Fruit fly (Drosophila melanogaster) whole organism, prepupa: ENCODE data around the gene dtn.

Experiments used
- CG10669 ChIP-seq: fragments of 200-800 bp; sonication (Bioruptor generic); optimal IDR thresholded peaks from 3 replicates; lab custom pipeline; 2018; ENCODE audit warnings: missing biosample characterization, mild to moderate bottlenecking, missing genetic modification characterization, moderate library complexity
- CG11294 ChIP-seq: fragments of 200-800 bp; sonication (Bioruptor generic); IDR thresholded peaks from 2 replicates; pipeline ENCODE4 v1.3.6; 2022; ENCODE audit warnings: missing biosample characterization, missing genetic modification characterization
- CG11762 ChIP-seq: fragments of 200-800 bp; sonication (Bioruptor generic); optimal IDR thresholded peaks from 3 replicates; lab custom pipeline; 2016; ENCODE audit warnings: missing biosample characterization, missing genetic modification characterization; ENCODE audit not compliant: insufficient read depth
- CG15336 ChIP-seq: fragments of 200-800 bp; sonication (Bioruptor generic); IDR thresholded peaks from 2 replicates; pipeline ENCODE4 v1.3.6; 2022; ENCODE audit warnings: missing biosample characterization, missing genetic modification characterization
- CG1621 ChIP-seq: fragments of 200-800 bp; sonication (Bioruptor generic); optimal IDR thresholded peaks from 3 replicates; lab custom pipeline; 2018; ENCODE audit warnings: missing biosample characterization, mild to moderate bottlenecking, missing genetic modification characterization
- CG3032 ChIP-seq: fragments of 200-800 bp; optimal IDR thresholded peaks from 2 replicates; lab custom pipeline; 2019; ENCODE audit warnings: missing biosample characterization, mild to moderate bottlenecking, missing genetic modification characterization, moderate library complexity
- CG31627 ChIP-seq: fragments of 200-800 bp; sonication (Bioruptor generic); optimal IDR thresholded peaks from 3 replicates; lab custom pipeline; 2016; ENCODE audit warnings: missing biosample characterization, missing genetic modification characterization
- CG32006 ChIP-seq: fragments of 200-800 bp; sonication (Bioruptor generic); optimal IDR thresholded peaks from 3 replicates; lab custom pipeline; 2017; ENCODE audit warnings: missing biosample characterization, mild to moderate bottlenecking, missing genetic modification characterization
- CG34406 ChIP-seq: fragments of 200-800 bp; sonication (Bioruptor generic); optimal IDR thresholded peaks from 3 replicates; lab custom pipeline; 2016; ENCODE audit warnings: missing biosample characterization, missing genetic modification characterization
- CG4318 ChIP-seq: fragments of 200-800 bp; sonication (Bioruptor generic); optimal IDR thresholded peaks from 3 replicates; lab custom pipeline; 2017; ENCODE audit warnings: missing biosample characterization, mild to moderate bottlenecking, missing genetic modification characterization
- CG6163 ChIP-seq: fragments of 200-800 bp; sonication (Bioruptor generic); IDR thresholded peaks from 3 replicates; pipeline ENCODE4 v1.3.6; 2022; ENCODE audit warnings: missing biosample characterization, missing genetic modification characterization
- CG6276 ChIP-seq: fragments of 200-800 bp; sonication (Bioruptor generic); optimal IDR thresholded peaks from 2 replicates; lab custom pipeline; 2017; ENCODE audit warnings: missing biosample characterization, mild to moderate bottlenecking, missing genetic modification characterization
- CG6792 ChIP-seq: fragments of 200-800 bp; sonication (Bioruptor generic); optimal IDR thresholded peaks from 3 replicates; lab custom pipeline; 2016; ENCODE audit warnings: missing biosample characterization, missing genetic modification characterization
- CG6808 ChIP-seq: fragments of 200-800 bp; sonication (Bioruptor generic); optimal IDR thresholded peaks from 3 replicates; lab custom pipeline; 2017; ENCODE audit warnings: missing biosample characterization, missing genetic modification characterization, mild to moderate bottlenecking, moderate library complexity, missing genetic modification reagents
- CG6854 ChIP-seq: fragments of 200-800 bp; sonication (Bioruptor generic); optimal IDR thresholded peaks from 2 replicates; lab custom pipeline; 2017; ENCODE audit warnings: missing biosample characterization, mild to moderate bottlenecking, missing genetic modification characterization
- CG8119 ChIP-seq: fragments of 200-800 bp; sonication (Bioruptor generic); IDR thresholded peaks from 3 replicates; pipeline ENCODE4 v1.3.6; 2022; ENCODE audit warnings: missing biosample characterization, missing genetic modification characterization
- CG8632 ChIP-seq: fragments of 200-800 bp; sonication (Bioruptor generic); optimal IDR thresholded peaks from 3 replicates; lab custom pipeline; 2016; ENCODE audit warnings: missing biosample characterization, missing genetic modification characterization
- Eip75B ChIP-seq: fragments of 200-800 bp; sonication (Bioruptor generic); optimal IDR thresholded peaks from 3 replicates; lab custom pipeline; 2016; ENCODE audit warnings: missing biosample characterization, missing genetic modification characterization
- Eip78C ChIP-seq: fragments of 200-800 bp; sonication (Bioruptor generic); peaks from one replicate; lab custom pipeline; 2016; ENCODE audit warnings: missing biosample characterization, missing genetic modification characterization
- Eip93F ChIP-seq: fragments of 200-800 bp; sonication (Bioruptor generic); optimal IDR thresholded peaks from 2 replicates; lab custom pipeline; 2016; ENCODE audit warnings: missing biosample characterization, mild to moderate bottlenecking, missing genetic modification characterization
- Ets21C ChIP-seq: fragments of 200-800 bp; sonication (Bioruptor generic); optimal IDR thresholded peaks from 3 replicates; lab custom pipeline; 2016; ENCODE audit warnings: missing biosample characterization, missing genetic modification characterization
- Ets96B ChIP-seq: fragments of 200-800 bp; optimal IDR thresholded peaks from 2 replicates; lab custom pipeline; 2019; ENCODE audit warnings: missing biosample characterization, mild to moderate bottlenecking, missing genetic modification characterization, moderate library complexity
- Gug ChIP-seq: fragments of 200-800 bp; sonication (Bioruptor generic); IDR thresholded peaks from 2 replicates; pipeline ENCODE4 v1.3.6; 2022; ENCODE audit warnings: missing biosample characterization, missing genetic modification characterization
- Hr38 ChIP-seq: sonication (Bioruptor generic); optimal IDR thresholded peaks from 2 replicates; lab custom pipeline; 2016; ENCODE audit warnings: missing biosample characterization, missing genetic modification characterization
- Hr4 ChIP-seq: fragments of 200-800 bp; sonication (Bioruptor generic); optimal IDR thresholded peaks from 3 replicates; lab custom pipeline; 2016; ENCODE audit warnings: missing biosample characterization, missing genetic modification characterization
- Smox ChIP-seq: fragments of 200-800 bp; sonication (Bioruptor generic); optimal IDR thresholded peaks from 3 replicates; lab custom pipeline; 2016; ENCODE audit warnings: missing biosample characterization, missing genetic modification characterization
- Sox102F ChIP-seq: fragments of 200-800 bp; sonication (Bioruptor generic); optimal IDR thresholded peaks from 2 replicates; lab custom pipeline; 2016; ENCODE audit warnings: missing biosample characterization, mild to moderate bottlenecking, missing genetic modification characterization
- Sox14 ChIP-seq: fragments of 200-800 bp; sonication (Bioruptor generic); optimal IDR thresholded peaks from 3 replicates; lab custom pipeline; 2016; ENCODE audit warnings: missing biosample characterization, missing genetic modification characterization
- Sox15 ChIP-seq: fragments of 200-800 bp; sonication (Bioruptor generic); optimal IDR thresholded peaks from 3 replicates; lab custom pipeline; 2016; ENCODE audit warnings: missing biosample characterization, missing genetic modification characterization
- acj6 ChIP-seq: fragments of 200-800 bp; sonication (Bioruptor generic); optimal IDR thresholded peaks from 3 replicates; lab custom pipeline; 2016; ENCODE audit warnings: missing biosample characterization, missing genetic modification characterization
- cyc ChIP-seq: fragments of 200-800 bp; sonication (Bioruptor generic); optimal IDR thresholded peaks from 3 replicates; lab custom pipeline; 2016; ENCODE audit warnings: missing biosample characterization, missing genetic modification characterization
- dac ChIP-seq: fragments of 200-800 bp; sonication (Bioruptor generic); optimal IDR thresholded peaks from 2 replicates; lab custom pipeline; 2017; ENCODE audit warnings: missing biosample characterization, mild to moderate bottlenecking, missing genetic modification characterization
- dsx ChIP-seq: fragments of 200-800 bp; optimal IDR thresholded peaks from 3 replicates; lab custom pipeline; 2019; ENCODE audit warnings: missing biosample characterization, mild to moderate bottlenecking, missing genetic modification characterization, moderate library complexity; ENCODE audit not compliant: poor library complexity, severe bottlenecking
- esn ChIP-seq: fragments of 200-800 bp; sonication (Bioruptor generic); optimal IDR thresholded peaks from 2 replicates; lab custom pipeline; 2016; ENCODE audit warnings: missing biosample characterization, mild to moderate bottlenecking, missing genetic modification characterization, moderate library complexity
- fd59A ChIP-seq: fragments of 200-800 bp; sonication (Bioruptor generic); optimal IDR thresholded peaks from 2 replicates; lab custom pipeline; 2017; ENCODE audit warnings: missing biosample characterization, mild to moderate bottlenecking, missing genetic modification characterization, missing genetic modification reagents
- fd85E ChIP-seq: fragments of 200-800 bp; sonication (Bioruptor generic); optimal IDR thresholded peaks from 3 replicates; lab custom pipeline; 2016; ENCODE audit warnings: missing biosample characterization, missing genetic modification characterization
- fkh ChIP-seq: fragments of 200-800 bp; sonication (Bioruptor generic); optimal IDR thresholded peaks from 3 replicates; lab custom pipeline; 2017; ENCODE audit warnings: missing biosample characterization, mild to moderate bottlenecking, missing genetic modification characterization, moderate library complexity
- lz ChIP-seq: fragments of 200-800 bp; sonication (Bioruptor generic); optimal IDR thresholded peaks from 3 replicates; lab custom pipeline; 2016; ENCODE audit warnings: missing biosample characterization, missing genetic modification characterization
- pdm3 ChIP-seq: fragments of 200-800 bp; sonication (Bioruptor generic); optimal IDR thresholded peaks from 3 replicates; lab custom pipeline; 2016; ENCODE audit warnings: missing biosample characterization, missing genetic modification characterization
- spab ChIP-seq: fragments of 200-800 bp; sonication (Bioruptor generic); optimal IDR thresholded peaks from 2 replicates; lab custom pipeline; 2017; ENCODE audit warnings: missing biosample characterization, mild to moderate bottlenecking, missing genetic modification characterization, missing genetic modification reagents
- ss ChIP-seq, 2 experiments: fragments of 200-800 bp; sonication (Bioruptor generic); optimal IDR thresholded peaks; 2 replicates in 1 of 2; 3 replicates in 1 of 2; lab custom pipeline; 2017 to 2018; ENCODE audit warnings: mild to moderate bottlenecking in 2 of 2, missing biosample characterization in 2 of 2, missing genetic modification characterization in 2 of 2, moderate library complexity in 1 of 2
- topi ChIP-seq: fragments of 200-800 bp; sonication (Bioruptor generic); optimal IDR thresholded peaks from 3 replicates; lab custom pipeline; 2016; ENCODE audit warnings: missing biosample characterization, missing genetic modification characterization
- vri ChIP-seq: fragments of 200-800 bp; sonication (Bioruptor generic); optimal IDR thresholded peaks from 3 replicates; lab custom pipeline; 2016; ENCODE audit warnings: missing biosample characterization, mild to moderate bottlenecking, missing genetic modification characterization

dtn gene

dm6 chrX:6265456-6265877 lies 40.0 kb downstream of the dtn start (continued):
- TF ChIP-seq pdm3 (GFP tag; lab: Kevin White, UChicago) (peak; percentile 96), topi (GFP tag; lab: Kevin White, UChicago) (peak; percentile 92), fd59A (GFP tag; lab: Kevin White, UChicago) (peak; percentile 82), CG8119 (GFP tag; lab: Robert Waterston, UW) (peak; percentile 97), CG15336 (GFP tag; lab: Robert Waterston, UW) (peak; percentile 96), Eip93F (peak; percentile 25), ss (GFP tag; optimal IDR thresholded peaks at IDR 0.05; lab: Kevin White, UChicago) (peak; percentile 64 to 78), CG8632 (GFP tag; lab: Kevin White, UChicago) (peak; percentile 94), CG6808 (peak; percentile 83), CG3032 (tag; lab: Kevin White, UChicago) (peak; percentile 80), CG6276 (peak; percentile 94), Sox15 (GFP tag; lab: Kevin White, UChicago) (peak; percentile 92), spab (GFP tag; lab: Kevin White, UChicago) (peak; percentile 85), CG34406 (GFP tag; lab: Kevin White, UChicago) (peak; percentile 93), Hr4 (GFP tag; lab: Kevin White, UChicago) (peak; percentile 97), Eip75B (GFP tag; lab: Kevin White, UChicago) (peak; percentile 94), vri (GFP tag; lab: Kevin White, UChicago) (peak; percentile 82), CG6854 (GFP tag; lab: Kevin White, UChicago) (peak; percentile 56), CG6163 (GFP tag; lab: Robert Waterston, UW) (peak; percentile 91), Ets96B (tag; lab: Kevin White, UChicago) (peak; percentile 78), dac (GFP tag; lab: Kevin White, UChicago) (peak; percentile 97), Sox14 (GFP tag; lab: Kevin White, UChicago) (peak; percentile 92), Gug (GFP tag; lab: Robert Waterston, UW) (peak; percentile 92), lz (GFP tag; lab: Kevin White, UChicago) (peak; percentile 92), CG10669 (GFP tag; lab: Kevin White, UChicago) (peak; percentile 88), Ets21C (GFP tag; lab: Kevin White, UChicago) (peak; percentile 84), CG1621 (tag; lab: Kevin White, UChicago) (peak; percentile 86), Eip78C (GFP tag; lab: Kevin White, UChicago) (peak; percentile 98), fd85E (GFP tag; lab: Kevin White, UChicago) (peak; percentile 71), Smox (GFP tag; lab: Kevin White, UChicago) (peak; percentile 89)

- TF ChIP-seq vri (GFP tag; lab: Kevin White, UChicago), result no peak
- TF ChIP-seq lz (GFP tag; lab: Kevin White, UChicago), result no peak
- no peak for TF ChIP-seq CG10669 (GFP tag; lab: Kevin White, UChicago)
- TF ChIP-seq Hr4 (GFP tag; lab: Kevin White, UChicago), result no peak
- no peak for TF ChIP-seq CG32006 (GFP tag; lab: Kevin White, UChicago)
- TF ChIP-seq acj6, result no peak
- no peak for TF ChIP-seq CG4318 (GFP tag; lab: Kevin White, UChicago)
- no peak for TF ChIP-seq CG6792 (GFP tag; lab: Kevin White, UChicago)
- TF ChIP-seq dac (GFP tag; lab: Kevin White, UChicago), result no peak
- no peak for TF ChIP-seq dsx (GFP tag; lab: Kevin White, UChicago)
Measured at dm6 chrX:6266092-6266491, 40.6 kb downstream of the dtn start.

- TF ChIP-seq CG11762 (GFP tag; lab: Kevin White, UChicago), result peak; percentile 16
- peak; percentile 61 for TF ChIP-seq esn (GFP tag; lab: Kevin White, UChicago)
- TF ChIP-seq dac (GFP tag; lab: Kevin White, UChicago), result peak; percentile 10
- no peak for TF ChIP-seq acj6
- TF ChIP-seq cyc, result peak; percentile 61
- TF ChIP-seq pdm3 (GFP tag; lab: Kevin White, UChicago), result no peak
- no peak for TF ChIP-seq spab (GFP tag; lab: Kevin White, UChicago)
- peak; percentile 74 for TF ChIP-seq CG31627
- peak; percentile 48 for TF ChIP-seq Ets21C (GFP tag; lab: Kevin White, UChicago)
- peak; percentile 29; the same call in 1 of the 2 replicates for TF ChIP-seq CG11294 (GFP tag; lab: Robert Waterston, UW)
- peak; percentile 59 for TF ChIP-seq CG8119 (GFP tag; lab: Robert Waterston, UW)
- TF ChIP-seq Sox14 (GFP tag; lab: Kevin White, UChicago), result peak; percentile 42
- TF ChIP-seq vri (GFP tag; lab: Kevin White, UChicago), result peak; percentile 32
- peak; percentile 85 for TF ChIP-seq Eip78C (GFP tag; lab: Kevin White, UChicago)
- no peak for TF ChIP-seq CG8632 (GFP tag; lab: Kevin White, UChicago)
- peak; percentile 63 for TF ChIP-seq Eip75B (GFP tag; lab: Kevin White, UChicago)
- no peak for TF ChIP-seq Sox102F
- TF ChIP-seq CG10669 (GFP tag; lab: Kevin White, UChicago), result no peak
- TF ChIP-seq ss (GFP tag; optimal IDR thresholded peaks at IDR 0.05; lab: Kevin White, UChicago), result no peak
- TF ChIP-seq Sox15 (GFP tag; lab: Kevin White, UChicago), result peak; percentile 52
- peak; percentile 42; the same call in 1 of the 2 replicates for TF ChIP-seq Gug (GFP tag; lab: Robert Waterston, UW)
- TF ChIP-seq fd59A (GFP tag; lab: Kevin White, UChicago), result peak; percentile 12
- no peak for TF ChIP-seq Hr38
- TF ChIP-seq Smox (GFP tag; lab: Kevin White, UChicago), result no peak
- TF ChIP-seq fkh, result no peak
Measured at dm6 chrX:6267187-6267711, 41.8 kb downstream of the dtn start, which contains the start of gene schlank. Gene schlank, minus strand, starts transcription at chrX:6267228.
